Worm (Caenorhabditis elegans) whole organism, L4 larva: Measurements from ENCODE around the gene ZK6.8.

Source experiments
- F37D6.2 ChIP-seq: sonication (generic microtip); optimal IDR thresholded peaks from 2 replicates; lab custom pipeline; 2016; ENCODE audit warnings: mild to moderate bottlenecking, missing genetic modification characterization, missing compliant biosample characterization
- cey-2 ChIP-seq: sonication (generic microtip); optimal IDR thresholded peaks from 3 replicates; lab custom pipeline; 2017; ENCODE audit warnings: missing genetic modification characterization, mild to moderate bottlenecking, missing compliant biosample characterization, antibody characterized with exemption, borderline replicate concordance; ENCODE audit not compliant: insufficient read depth
- dmd-6 ChIP-seq: fragments of 200-800 bp; sonication (Bioruptor generic); IDR thresholded peaks from 2 replicates; pipeline ENCODE4 v1.3.6; 2022; ENCODE audit warnings: missing genetic modification reagents, missing genetic modification characterization, missing compliant biosample characterization
- fkh-10 ChIP-seq: fragments of 150-350 bp; optimal IDR thresholded peaks from 2 replicates; lab custom pipeline; 2014; ENCODE audit warnings: missing biosample characterization, missing genetic modification reagents, missing genetic modification characterization
- lin-29 ChIP-seq: fragments of 200-800 bp; sonication (Bioruptor generic); IDR thresholded peaks from 2 replicates; pipeline ENCODE4 v1.3.6; 2022; ENCODE audit warnings: missing genetic modification reagents, missing genetic modification characterization, missing compliant biosample characterization
- nhr-25 ChIP-seq: sonication (generic microtip); optimal IDR thresholded peaks from 2 replicates; lab custom pipeline; 2017; ENCODE audit warnings: missing genetic modification characterization, mild to moderate bottlenecking, missing compliant biosample characterization, antibody characterized with exemption, moderate library complexity, borderline replicate concordance; ENCODE audit not compliant: insufficient read depth
- unc-39 ChIP-seq: sonication (generic microtip); optimal IDR thresholded peaks from 2 replicates; lab custom pipeline; 2017; ENCODE audit warnings: missing biosample characterization, missing genetic modification characterization
- unc-62 ChIP-seq, 3 experiments: fragments of 150-350 bp in 1 of 3; sonication (generic microtip); optimal IDR thresholded peaks in 2 of 3; peaks in 1 of 3; 1 replicate in 1 of 3; 2 replicates in 2 of 3; lab custom pipeline; 2014 to 2017; ENCODE audit warnings: missing biosample characterization in 3 of 3, missing genetic modification characterization in 3 of 3, missing genetic modification reagents in 3 of 3, missing genotype in 1 of 3
- zip-2 ChIP-seq: fragments of 150-350 bp; optimal IDR thresholded peaks from 2 replicates; lab custom pipeline; 2014; ENCODE audit warnings: missing biosample characterization, missing genetic modification characterization

DNA sequence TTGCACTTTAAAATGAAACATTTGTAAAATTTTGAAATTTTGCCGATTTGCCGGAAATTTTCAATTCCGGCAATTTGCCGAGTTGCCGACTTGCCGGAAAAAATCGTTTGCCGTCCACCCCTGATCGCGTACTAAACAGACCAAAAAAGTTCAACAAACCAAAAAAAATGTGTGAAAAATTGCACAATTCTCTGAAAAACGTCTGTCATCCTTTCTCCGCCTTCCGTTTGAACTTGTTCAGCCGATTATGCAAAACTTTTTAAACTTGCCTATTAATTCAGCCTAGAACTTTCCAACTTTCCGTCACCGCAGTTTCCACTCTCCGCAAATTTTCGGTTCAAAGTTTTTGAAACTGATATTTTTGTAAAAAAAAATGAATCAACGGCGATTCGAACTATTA is 42.4 kb downstream of the ZK6.8 start, which contains the start of gene B0554.5:
- TF ChIP-seq fkh-10 (GFP tag; lab: Kevin White, UChicago) (no peak), nhr-25 (tag; lab: Kevin White, UChicago) (no peak), lin-29 (GFP tag; lab: Robert Waterston, UW) (no peak), zip-2 (tag; lab: Kevin White, UChicago) (no peak), unc-39 (tag; lab: Kevin White, UChicago) (no peak), F37D6.2 (tag; lab: Kevin White, UChicago) (no peak), unc-62 (GFP tag; optimal IDR thresholded peaks at IDR 0.05 in 1 of 2; lab: Kevin White, UChicago) (no peak), unc-62 (tag; optimal IDR thresholded peaks at IDR 0.05; lab: Kevin White, UChicago) (no peak), cey-2 (tag; lab: Kevin White, UChicago) (no peak), dmd-6 (GFP tag; lab: Robert Waterston, UW) (no peak)
